Worm (Caenorhabditis elegans): Measurements from ENCODE around the gene mboa-6.
A peak's percentile ranks its signal among the peaks of the same experiment; 100 is the strongest.

mboa-6 gene

ce11 chrIII:1922516-1922915 is 39.2 kb downstream of the mboa-6 start:
- TF ChIP-seq sma-9 (GFP tag; optimal IDR thresholded peaks at IDR 0.05) (peak; percentile 88), sma-9 (tag; optimal IDR thresholded peaks at IDR 0.05) (no peak), unc-55 (GFP tag; optimal IDR thresholded peaks at IDR 0.05) (no peak), nhr-11 (tag; optimal IDR thresholded peaks at IDR 0.05) (no peak), C34F6.9 (tag; optimal IDR thresholded peaks at IDR 0.05) (peak; percentile 23), lin-39 (tag; optimal IDR thresholded peaks at IDR 0.05) (no peak), alr-1 (tag; optimal IDR thresholded peaks at IDR 0.05) (no peak), nhr-10 (tag; optimal IDR thresholded peaks at IDR 0.05) (no peak), sma-3 (GFP tag; optimal IDR thresholded peaks at IDR 0.05) (no peak), ceh-16 (tag; optimal IDR thresholded peaks at IDR 0.05) (no peak), lsy-2 (tag; optimal IDR thresholded peaks at IDR 0.05) (peak in 1 of 2 experiments; percentile 30), ztf-1 (GFP tag; conservative IDR thresholded peaks at IDR 0.05) (no peak), zag-1 (tag; optimal IDR thresholded peaks at IDR 0.05) (no peak), nhr-21 (tag; optimal IDR thresholded peaks at IDR 0.05) (peak; percentile 11), dmd-4 (tag; optimal IDR thresholded peaks at IDR 0.05) (peak; percentile 38), ztf-4 (tag; optimal IDR thresholded peaks at IDR 0.05) (no peak), R02D3.7 (tag; optimal IDR thresholded peaks at IDR 0.05) (no peak), Y55F3AM.14 (GFP tag; optimal IDR thresholded peaks at IDR 0.05) (no peak)

DNA sequence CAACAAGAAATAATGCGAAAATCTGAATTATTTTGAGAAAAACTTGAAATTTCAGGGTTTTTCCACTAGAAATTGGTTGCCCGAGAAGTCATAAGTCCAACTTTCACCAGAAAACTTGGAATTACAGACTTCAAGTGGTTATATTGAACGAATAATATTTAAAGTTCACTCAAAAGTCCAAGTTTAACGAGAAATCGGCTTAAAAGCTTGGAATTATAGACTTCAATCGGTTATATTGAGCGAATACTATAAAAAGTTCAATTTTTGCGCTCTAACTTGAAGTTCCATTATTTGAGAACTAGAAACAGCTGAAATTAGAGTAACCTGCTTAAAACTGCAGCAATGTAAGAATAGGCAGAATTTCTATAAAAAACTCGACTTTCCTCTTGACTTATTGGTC is 39.7 kb downstream of the mboa-6 start:
- TF ChIP-seq aly-2 (tag; optimal IDR thresholded peaks at IDR 0.05), result no peak
- no peak for TF ChIP-seq blmp-1 (tag; optimal IDR thresholded peaks at IDR 0.05; ENCODE audit: insufficient read depth)
- TF ChIP-seq unc-62 (GFP tag; optimal IDR thresholded peaks at IDR 0.05), result no peak
- TF ChIP-seq lin-39 (tag; optimal IDR thresholded peaks at IDR 0.05), result no peak
- no peak for TF ChIP-seq unc-39 (tag; optimal IDR thresholded peaks at IDR 0.05)
- no peak for TF ChIP-seq nhr-237 (tag; optimal IDR thresholded peaks at IDR 0.05)
- TF ChIP-seq fos-1 (tag; optimal IDR thresholded peaks at IDR 0.05), result no peak
- no peak for TF ChIP-seq dmd-4 (tag; optimal IDR thresholded peaks at IDR 0.05)
- TF ChIP-seq ztf-4 (tag; optimal IDR thresholded peaks at IDR 0.05), result no peak
- TF ChIP-seq ztf-11 (tag; optimal IDR thresholded peaks at IDR 0.05), result no peak
- TF ChIP-seq nhr-11 (tag; optimal IDR thresholded peaks at IDR 0.05), result no peak
- TF ChIP-seq unc-55 (GFP tag; optimal IDR thresholded peaks at IDR 0.05), result no peak
- no peak for TF ChIP-seq nhr-129 (tag; optimal IDR thresholded peaks at IDR 0.05)
- no peak for TF ChIP-seq gmeb-1 (tag; optimal IDR thresholded peaks at IDR 0.05)
- TF ChIP-seq sem-4 (tag; optimal IDR thresholded peaks at IDR 0.05), result no peak

ce11 chrIII:1921136-1921680 is 40.5 kb downstream of the mboa-6 start:
- TF ChIP-seq lsy-2 (tag; optimal IDR thresholded peaks at IDR 0.05), result peak; percentile 71 to 92
- peak; percentile 88 for TF ChIP-seq nhr-129 (tag; optimal IDR thresholded peaks at IDR 0.05)
- peak; percentile 93 for TF ChIP-seq crh-2 (tag; optimal IDR thresholded peaks at IDR 0.05)
- no peak for TF ChIP-seq aly-2 (tag; optimal IDR thresholded peaks at IDR 0.05)
- peak; percentile 97 for TF ChIP-seq nhr-25 (tag; optimal IDR thresholded peaks at IDR 0.05)
- peak; percentile 85 for TF ChIP-seq zag-1 (tag; optimal IDR thresholded peaks at IDR 0.05)
- TF ChIP-seq alr-1 (tag; optimal IDR thresholded peaks at IDR 0.05), result no peak
- TF ChIP-seq nhr-11 (tag; optimal IDR thresholded peaks at IDR 0.05), result no peak
- TF ChIP-seq Y55F3AM.14 (GFP tag; optimal IDR thresholded peaks at IDR 0.05), result peak; percentile 99
- TF ChIP-seq unc-62 (GFP tag; optimal IDR thresholded peaks at IDR 0.05), result peak; percentile 48
- peak; percentile 81 for TF ChIP-seq blmp-1 (tag; optimal IDR thresholded peaks at IDR 0.05; ENCODE audit: insufficient read depth)
- peak; percentile 84 for TF ChIP-seq lin-11 (tag; optimal IDR thresholded peaks at IDR 0.05)
- TF ChIP-seq ztf-4 (tag; optimal IDR thresholded peaks at IDR 0.05), result peak; percentile 77
- peak; percentile 13 for TF ChIP-seq elt-1 (tag; optimal IDR thresholded peaks at IDR 0.05)
- TF ChIP-seq ama-1 (optimal IDR thresholded peaks at IDR 0.05), result peak; percentile 62
- peak; percentile 85 for TF ChIP-seq C34F6.9 (tag; optimal IDR thresholded peaks at IDR 0.05)
- no peak for TF ChIP-seq lin-39 (tag; optimal IDR thresholded peaks at IDR 0.05)
- TF ChIP-seq nhr-6 (tag; optimal IDR thresholded peaks at IDR 0.05), result peak; percentile 86
- TF ChIP-seq nhr-10 (tag; optimal IDR thresholded peaks at IDR 0.05), result peak; percentile 73
- no peak for TF ChIP-seq nhr-23 (tag; optimal IDR thresholded peaks at IDR 0.05)
- peak; percentile 36 for TF ChIP-seq ztf-11 (tag; optimal IDR thresholded peaks at IDR 0.05)
- TF ChIP-seq ceh-16 (tag; optimal IDR thresholded peaks at IDR 0.05), result peak; percentile 85
- TF ChIP-seq unc-39 (tag; optimal IDR thresholded peaks at IDR 0.05), result no peak
- no peak for TF ChIP-seq nhr-77 (tag; optimal IDR thresholded peaks at IDR 0.05)
- TF ChIP-seq ztf-1 (GFP tag; conservative IDR thresholded peaks at IDR 0.05), result 0 out of 2 replicates have a peak, but pooled peaks have one; percentile 90
- TF ChIP-seq elt-3 (tag; optimal IDR thresholded peaks at IDR 0.05), result no peak
- peak; percentile 100 for TF ChIP-seq egl-27 (tag; optimal IDR thresholded peaks at IDR 0.05)
- TF ChIP-seq unc-55 (GFP tag; optimal IDR thresholded peaks at IDR 0.05), result peak; percentile 92
- TF ChIP-seq R02D3.7 (tag; optimal IDR thresholded peaks at IDR 0.05), result peak; percentile 31
- peak; percentile 1 for TF ChIP-seq mbf-1 (tag; optimal IDR thresholded peaks at IDR 0.05)
- peak; percentile 57 for TF ChIP-seq ceh-82 (tag; optimal IDR thresholded peaks at IDR 0.05)
- TF ChIP-seq sem-4 (tag; optimal IDR thresholded peaks at IDR 0.05), result peak; percentile 94
- no peak for TF ChIP-seq ZK546.5 (tag; optimal IDR thresholded peaks at IDR 0.05)
- TF ChIP-seq sma-9 (GFP tag; optimal IDR thresholded peaks at IDR 0.05), result peak; percentile 100
- peak; percentile 98 for TF ChIP-seq sma-9 (tag; optimal IDR thresholded peaks at IDR 0.05)
- TF ChIP-seq sma-3 (GFP tag; optimal IDR thresholded peaks at IDR 0.05), result peak; percentile 98
- TF ChIP-seq mdl-1 (tag; optimal IDR thresholded peaks at IDR 0.05), result peak; percentile 96
- TF ChIP-seq nhr-21 (tag; optimal IDR thresholded peaks at IDR 0.05), result peak; percentile 98
- no peak for TF ChIP-seq dmd-4 (tag; optimal IDR thresholded peaks at IDR 0.05)
- peak; percentile 80 for TF ChIP-seq gmeb-1 (tag; optimal IDR thresholded peaks at IDR 0.05)
- TF ChIP-seq mab-5 (tag; optimal IDR thresholded peaks at IDR 0.05), result peak; percentile 95
- peak; percentile 83 for TF ChIP-seq lin-13 (GFP tag; optimal IDR thresholded peaks at IDR 0.05)
- peak; percentile 100 for TF ChIP-seq F13H6.1 (tag; optimal IDR thresholded peaks at IDR 0.05)
